Worm (Caenorhabditis elegans) whole organism, mixed stage, embryonic: ENCODE data around the gene tbx-9.

Source experiments
- ces-1 ChIP-seq: fragments of 150-350 bp; optimal IDR thresholded peaks from 2 replicates; lab custom pipeline; 2014; ENCODE audit warnings: missing biosample characterization, missing genetic modification reagents, missing genetic modification characterization
- elt-1 ChIP-seq: sonication (generic microtip); optimal IDR thresholded peaks from 2 replicates; lab custom pipeline; 2017; ENCODE audit warnings: missing genetic modification characterization, mild to moderate bottlenecking, missing compliant biosample characterization, antibody characterized with exemption, moderate library complexity, borderline replicate concordance; ENCODE audit not compliant: insufficient read depth
- elt-3 ChIP-seq: fragments of 150-350 bp; optimal IDR thresholded peaks from 2 replicates; lab custom pipeline; 2014; ENCODE audit warnings: missing biosample characterization, missing genetic modification characterization
- mep-1 ChIP-seq: fragments of 150-350 bp; optimal IDR thresholded peaks from 2 replicates; lab custom pipeline; 2017; ENCODE audit warnings: missing biosample characterization, missing genetic modification reagents, missing genetic modification characterization, inconsistent platforms
- nhr-12 ChIP-seq: fragments of 150-350 bp; optimal IDR thresholded peaks from 2 replicates; lab custom pipeline; 2014; ENCODE audit warnings: missing biosample characterization, missing genetic modification characterization

- TF ChIP-seq ces-1 (GFP tag; lab: Kevin White, UChicago) (peak; percentile 31), elt-1 (tag; lab: Kevin White, UChicago) (no peak), nhr-12 (no peak), mep-1 (no peak), elt-3 (no peak)
Observed at ce11 chrIII:10367355-10367909, 25.8 kb upstream of the tbx-9 start.
